Fruit fly (Drosophila melanogaster): ENCODE data around the gene CG32485.
A peak's percentile ranks its signal among the peaks of the same experiment; 100 is the strongest.

The CG32485 gene

dm6 chr3L:3081146-3081872 lies 31.2 kb downstream of the CG32485 start (continued):
- TF ChIP-seq CG12299 (tag; optimal IDR thresholded peaks at IDR 0.05) = peak; percentile 98
- peak; percentile 97 for TF ChIP-seq CG10462 (GFP tag; optimal IDR thresholded peaks at IDR 0.05)
- peak; percentile 96 for TF ChIP-seq tx (GFP tag; optimal IDR thresholded peaks at IDR 0.05)
- peak; percentile 90 for TF ChIP-seq E2f2 (GFP tag; IDR thresholded peaks at IDR 0.05)
- TF ChIP-seq Spps (tag; optimal IDR thresholded peaks at IDR 0.05) = peak; percentile 98
- TF ChIP-seq CHES-1-like (GFP tag; optimal IDR thresholded peaks at IDR 0.05) = peak; percentile 95
- TF ChIP-seq fd102C (GFP tag; optimal IDR thresholded peaks at IDR 0.05) = peak; percentile 66
- TF ChIP-seq NFAT (GFP tag; IDR thresholded peaks at IDR 0.05) = peak; percentile 98
- TF ChIP-seq CG6813 (GFP tag; optimal IDR thresholded peaks at IDR 0.05) = peak; percentile 99
- peak; percentile 99 for TF ChIP-seq so (GFP tag; IDR thresholded peaks at IDR 0.05)
- peak; percentile 98 for TF ChIP-seq CG2202 (tag; optimal IDR thresholded peaks at IDR 0.05)
- peak; percentile 45 for TF ChIP-seq pros (GFP tag; optimal IDR thresholded peaks at IDR 0.05)
- peak; percentile 96 for TF ChIP-seq trem (tag; optimal IDR thresholded peaks at IDR 0.05)
- peak; percentile 96 for TF ChIP-seq ewg (GFP tag; optimal IDR thresholded peaks at IDR 0.05)
- TF ChIP-seq Nf-YB (GFP tag; optimal IDR thresholded peaks at IDR 0.05) = peak; percentile 88
- peak; percentile 98 for TF ChIP-seq CG6689 (GFP tag; IDR thresholded peaks at IDR 0.05)
- TF ChIP-seq H2.0 (GFP tag; IDR thresholded peaks at IDR 0.05) = peak; percentile 98
- TF ChIP-seq zen (tag; optimal IDR thresholded peaks at IDR 0.05) = peak; percentile 94
- TF ChIP-seq crol (GFP tag; IDR thresholded peaks at IDR 0.05) = peak; percentile 79
- TF ChIP-seq ac (GFP tag; optimal IDR thresholded peaks at IDR 0.05) = peak; percentile 97
- no peak for TF ChIP-seq sc (optimal IDR thresholded peaks at IDR 0.05)
- peak; percentile 97 for TF ChIP-seq sc (GFP tag; optimal IDR thresholded peaks at IDR 0.05)
- TF ChIP-seq YL-1 (GFP tag; optimal IDR thresholded peaks at IDR 0.05) = peak; percentile 91
- peak; percentile 99 for TF ChIP-seq CG12769 (tag; optimal IDR thresholded peaks at IDR 0.05)
- TF ChIP-seq CG31441 (GFP tag; IDR thresholded peaks at IDR 0.05) = peak; percentile 96
- peak; percentile 97 for TF ChIP-seq CG10959 (GFP tag; IDR thresholded peaks at IDR 0.05)
- TF ChIP-seq nmo (GFP tag; optimal IDR thresholded peaks at IDR 0.05) = peak; percentile 98
- peak; percentile 87 for TF ChIP-seq aop (GFP tag; IDR thresholded peaks at IDR 0.05)
- peak; percentile 97 for TF ChIP-seq CG14667 (GFP tag; IDR thresholded peaks at IDR 0.05)
- TF ChIP-seq toy (GFP tag; IDR thresholded peaks at IDR 0.05) = peak; percentile 93
- peak; percentile 99 for TF ChIP-seq slbo (GFP tag; IDR thresholded peaks at IDR 0.05)
- peak; percentile 98 for TF ChIP-seq CG2889 (GFP tag; IDR thresholded peaks at IDR 0.05)
- peak; percentile 99 for TF ChIP-seq ind (GFP tag; optimal IDR thresholded peaks at IDR 0.05)
- TF ChIP-seq Hmr (GFP tag; optimal IDR thresholded peaks at IDR 0.05) = peak; percentile 99
- peak; percentile 99 for TF ChIP-seq CG10543 (GFP tag; optimal IDR thresholded peaks at IDR 0.05)
- TF ChIP-seq Tbp (GFP tag; optimal IDR thresholded peaks at IDR 0.05) = no peak
- peak; percentile 98 for TF ChIP-seq org-1 (GFP tag; optimal IDR thresholded peaks at IDR 0.05)
- peak; percentile 79 for TF ChIP-seq bbx (GFP tag; IDR thresholded peaks at IDR 0.05; ENCODE audit: partially characterized antibody)
- TF ChIP-seq nom (GFP tag; optimal IDR thresholded peaks at IDR 0.05) = peak; percentile 95
- peak; percentile 65 for TF ChIP-seq luna (GFP tag; optimal IDR thresholded peaks at IDR 0.05)
- peak; percentile 73 for TF ChIP-seq Dll (GFP tag; IDR thresholded peaks at IDR 0.05; ENCODE audit: partially characterized antibody)
- TF ChIP-seq psq (GFP tag; optimal IDR thresholded peaks at IDR 0.05) = peak; percentile 94
- TF ChIP-seq hb (GFP tag; IDR thresholded peaks at IDR 0.05; ENCODE audit: partially characterized antibody) = peak; percentile 86
- peak; percentile 83 to 86 for TF ChIP-seq Trl (optimal IDR thresholded peaks at IDR 0.05)
- peak; percentile 97 for TF ChIP-seq Trl (GFP tag; optimal IDR thresholded peaks at IDR 0.05)
- peak; percentile 55; the same call in 1 of the 3 replicates for TF ChIP-seq zen2 (GFP tag; IDR thresholded peaks at IDR 0.05; ENCODE audit: partially characterized antibody)
- TF ChIP-seq Sry-β (GFP tag; optimal IDR thresholded peaks at IDR 0.05) = peak; percentile 64
- peak; percentile 96 for TF ChIP-seq Abd-B (GFP tag; optimal IDR thresholded peaks at IDR 0.05)
- TF ChIP-seq CG14860 (GFP tag; IDR thresholded peaks at IDR 0.05; ENCODE audit: partially characterized antibody) = peak; percentile 92

Measured in whole organism, embryonic.